Fruit fly (Drosophila melanogaster) whole organism, larva: ENCODE data around the gene CG10222.

ENCODE experiments used
- noc ChIP-seq: fragments of 200-800 bp; sonication (Bioruptor generic); optimal IDR thresholded peaks from 3 replicates; lab custom pipeline; 2019; ENCODE audit warnings: missing biosample characterization, mild to moderate bottlenecking, missing genetic modification characterization, moderate library complexity

CG10222 gene

DNA sequence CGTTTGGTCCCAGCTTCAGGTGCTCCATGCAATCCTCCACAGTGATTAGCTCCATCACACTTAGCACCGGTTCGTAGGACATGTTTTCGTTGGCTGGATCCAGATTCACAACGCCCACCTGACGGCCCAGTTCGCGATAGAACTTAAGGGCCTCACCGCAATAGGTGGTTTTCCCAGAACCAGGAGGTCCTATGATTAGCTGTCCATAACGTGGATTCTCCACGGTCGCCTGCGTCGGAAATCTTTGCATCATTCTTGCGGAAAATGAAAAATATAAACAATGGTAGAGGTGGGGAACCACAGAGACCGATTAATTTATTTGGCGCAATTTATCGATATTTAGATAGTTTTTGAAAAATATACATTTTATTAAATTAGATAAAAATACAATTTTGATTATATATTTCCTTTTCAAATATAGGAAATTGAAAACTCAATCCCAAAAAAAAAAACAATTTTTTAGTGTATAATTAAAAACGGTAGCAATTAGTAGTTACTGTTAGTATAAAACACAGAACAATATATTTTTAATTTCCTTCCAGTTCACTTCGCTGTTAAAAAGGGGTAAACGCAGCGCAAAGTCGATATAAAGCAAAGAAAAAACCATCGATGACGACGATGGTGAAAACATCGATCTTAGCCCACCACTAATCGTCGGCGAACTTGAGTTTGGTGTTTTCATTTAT is at the start of gene CG10222, which contains the start of gene flr:
TSS of gene CG10222 (minus strand) at position 254 of the 686 bp plus-strand sequence.
TSS of gene flr (plus strand) at position 644 of the 686 bp plus-strand sequence.
- no peak for TF ChIP-seq noc (tag; lab: Kevin White, UChicago)

DNA sequence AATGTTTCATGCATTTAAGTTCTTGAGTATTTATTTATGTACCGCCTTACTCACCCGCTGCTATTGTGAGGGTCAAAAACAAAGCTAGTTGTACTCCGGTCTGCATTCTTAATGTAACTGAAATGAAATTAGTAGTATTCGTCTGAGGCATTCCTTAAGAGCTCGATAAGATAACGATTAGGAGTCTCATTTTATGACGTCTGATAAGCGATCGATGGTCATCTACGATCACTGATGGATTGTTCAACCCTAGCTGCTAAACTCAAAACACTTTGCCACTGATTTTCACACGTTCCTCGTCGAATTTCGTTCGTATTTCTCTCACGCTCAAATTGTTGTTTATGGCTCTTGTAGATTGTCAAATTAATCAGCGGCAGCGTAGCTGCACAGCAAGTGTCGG is 44.9 kb upstream of the CG10222 start, which contains the start of gene CG10116:
TSS of gene CG10116 (minus strand) at position 106 of the 400 bp plus-strand sequence.
- TF ChIP-seq noc (tag; lab: Kevin White, UChicago): no peak

DNA sequence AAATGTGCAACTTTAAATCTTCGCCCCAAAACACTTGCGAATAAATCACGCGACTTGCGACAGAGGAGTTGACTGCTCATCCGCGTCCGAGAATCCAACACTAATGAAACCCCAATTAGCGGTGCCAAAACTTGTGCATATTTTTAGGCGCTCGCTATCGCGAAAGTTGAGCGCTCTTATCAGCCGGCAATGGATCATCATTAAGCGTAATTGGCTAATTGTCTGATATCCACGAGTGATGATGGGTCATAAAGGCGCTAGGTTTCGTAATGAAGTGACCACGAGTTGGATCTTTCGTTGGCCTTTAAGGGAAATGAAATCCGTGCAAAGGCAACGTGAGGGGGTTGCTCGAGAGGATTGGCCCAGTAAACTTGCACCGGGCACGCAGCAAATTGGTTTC is 42.5 kb upstream of the CG10222 start:
- TF ChIP-seq noc (tag; lab: Kevin White, UChicago): peak; percentile 57

dm6 chr3L:13452281-13452680 is 40.0 kb upstream of the CG10222 start:
- TF ChIP-seq noc (tag; lab: Kevin White, UChicago): no peak

- TF ChIP-seq noc (tag; lab: Kevin White, UChicago): peak; percentile 8
Measured at dm6 chr3L:13451562-13451961, 39.3 kb upstream of the CG10222 start.

DNA sequence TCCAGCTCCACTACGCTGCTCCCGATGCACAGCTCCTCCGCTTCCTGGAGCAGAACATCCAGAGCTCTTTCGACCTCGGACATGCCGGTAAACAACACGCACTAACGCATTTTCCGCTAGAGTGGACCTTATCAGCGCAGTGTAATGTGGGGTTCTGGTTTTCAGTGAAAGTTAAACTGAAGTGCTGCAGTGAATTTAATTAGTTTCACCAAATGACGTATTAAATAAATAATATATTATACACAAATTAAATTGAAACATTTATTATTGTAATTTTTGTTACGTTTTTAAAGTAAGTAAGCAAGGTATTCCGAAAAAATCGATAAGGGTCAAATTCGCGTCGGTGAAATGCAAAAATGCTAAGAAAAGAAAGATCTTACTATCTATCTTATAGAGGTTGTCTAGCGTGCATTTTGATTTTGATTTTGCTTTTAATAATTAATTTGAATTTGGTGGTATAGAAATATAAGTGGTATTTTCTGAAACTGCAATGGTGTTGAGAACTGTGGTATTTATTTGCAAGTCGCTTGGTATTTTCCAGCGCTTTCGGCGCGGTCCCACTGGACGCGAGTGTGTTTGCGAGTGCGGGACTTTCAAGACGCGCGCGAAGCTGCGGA is 38.0 kb upstream of the CG10222 start, which contains the start of the genes JMJD7 and CG10738:
TSS of gene JMJD7 (minus strand) at position 107 of the 617 bp plus-strand sequence.
TSS of gene CG10738 (plus strand) at position 594 of the 617 bp plus-strand sequence.
- TF ChIP-seq noc (tag; lab: Kevin White, UChicago): no peak

DNA sequence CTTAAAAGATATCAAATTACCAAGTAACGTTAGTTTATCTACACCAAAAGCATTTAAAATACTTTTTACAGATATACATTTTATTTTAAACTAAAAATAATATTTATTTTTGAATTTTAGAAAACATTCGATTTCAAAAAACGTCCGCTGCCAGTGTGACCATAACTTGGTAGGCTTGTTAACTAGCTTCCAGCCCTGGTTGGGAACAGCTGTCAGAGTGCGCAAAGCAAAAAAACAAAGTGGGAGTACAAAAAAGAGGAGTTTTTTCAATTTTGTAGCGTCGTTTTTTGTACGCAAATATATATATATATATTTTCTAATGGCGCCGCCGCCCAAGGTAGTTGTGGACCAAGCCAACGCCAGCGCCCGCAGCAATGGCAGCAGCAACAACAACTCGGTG is 30.1 kb upstream of the CG10222 start, which contains the start of gene cmb:
TSS of gene cmb (plus strand) at position 195 of the 400 bp plus-strand sequence.
- no peak for TF ChIP-seq noc (tag; lab: Kevin White, UChicago)

- TF ChIP-seq noc (tag; lab: Kevin White, UChicago): no peak
Measured at dm6 chr3L:13440370-13440960, 28.2 kb upstream of the CG10222 start, which contains the start of the genes CG10140 and CG14109. Gene CG10140 (minus strand): TSS chr3L:13440470. Gene CG14109 (plus strand): TSS chr3L:13440910.

DNA sequence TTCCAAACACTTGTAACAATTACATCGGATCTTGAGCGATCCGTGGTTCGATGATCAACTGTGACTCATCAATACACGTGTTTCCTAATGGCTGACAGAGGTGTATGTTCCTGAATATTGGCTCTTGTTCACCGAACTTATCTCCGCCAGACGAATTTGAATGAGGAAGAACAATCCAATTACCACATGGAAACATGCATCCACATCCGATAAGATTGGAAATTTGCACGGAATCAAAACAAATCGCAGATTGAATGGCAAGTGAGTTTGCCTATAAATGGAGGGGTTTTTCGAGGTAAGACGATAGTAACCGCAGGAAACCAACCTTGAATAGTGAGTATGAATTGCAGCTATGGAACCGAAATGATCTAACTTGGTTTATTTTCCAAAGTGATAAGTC is 25.4 kb upstream of the CG10222 start, which contains the start of gene CG10725:
TSS of gene CG10725 (plus strand) at position 301 of the 400 bp plus-strand sequence.
- no peak for TF ChIP-seq noc (tag; lab: Kevin White, UChicago)

dm6 chr3L:13437036-13437435 is 24.8 kb upstream of the CG10222 start, which contains the start of gene CG10154:
Gene CG10154 (minus strand): TSS chr3L:13437136.
- no peak for TF ChIP-seq noc (tag; lab: Kevin White, UChicago)

- TF ChIP-seq noc (tag; lab: Kevin White, UChicago): no peak
Measured at dm6 chr3L:13435170-13435727, 23.0 kb upstream of the CG10222 start, which contains the start of gene CG10713. Gene CG10713 (minus strand): TSS chr3L:13435229.

DNA sequence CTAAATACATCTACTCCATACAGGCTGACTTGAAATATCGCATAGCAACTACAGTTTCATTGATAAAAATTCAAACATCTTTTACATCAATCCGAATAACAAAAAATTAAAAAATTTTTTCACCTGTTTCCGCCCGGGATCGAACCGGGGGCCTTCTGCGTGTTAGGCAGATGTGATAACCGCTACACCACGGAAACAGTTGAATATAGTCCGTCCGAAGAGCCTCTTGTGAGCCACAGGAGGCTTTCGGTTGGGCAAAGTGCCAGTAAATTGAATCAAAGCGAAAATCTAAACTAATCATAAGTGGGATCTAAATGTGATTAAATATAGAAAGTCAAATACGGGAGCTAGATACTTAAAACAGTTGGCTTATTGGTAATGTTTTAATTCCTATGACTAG is 21.3 kb upstream of the CG10222 start:
- no peak for TF ChIP-seq noc (tag; lab: Kevin White, UChicago)

dm6 chr3L:13432791-13433190 is 20.5 kb upstream of the CG10222 start:
- no peak for TF ChIP-seq noc (tag; lab: Kevin White, UChicago)

DNA sequence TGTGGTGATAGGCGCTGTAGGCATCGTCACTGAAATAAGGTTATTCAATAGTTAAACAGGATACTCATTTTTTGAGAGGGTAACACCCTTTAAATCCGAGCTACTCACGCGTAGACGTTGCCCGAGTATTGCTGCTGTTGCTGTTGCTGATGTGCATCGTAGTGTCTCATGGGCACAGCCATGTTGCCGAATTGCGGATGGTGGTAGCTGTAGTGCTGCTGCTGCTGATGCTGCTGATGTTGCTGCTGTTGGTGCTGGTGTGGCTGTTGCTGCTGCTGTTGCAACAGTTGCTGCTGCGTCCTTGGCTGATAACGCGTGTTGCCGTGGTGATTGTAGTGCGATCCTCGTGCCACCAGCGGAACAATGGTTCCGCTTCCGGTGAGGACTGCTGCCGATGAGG is 17.9 kb upstream of the CG10222 start:
- TF ChIP-seq noc (tag; lab: Kevin White, UChicago): no peak

- TF ChIP-seq noc (tag; lab: Kevin White, UChicago): no peak
Measured at dm6 chr3L:13426573-13426972, 14.3 kb upstream of the CG10222 start, which contains the start of gene CG14105. Gene CG14105 (minus strand): TSS chr3L:13426673.
